Worm (Caenorhabditis elegans) whole organism, early embryonic: ENCODE results near the gene R13D11.1.
"Not testable (repeated sequence)": the region's sequence is repeated elsewhere in the genome, so short reads cannot be mapped to it uniquely, and the experiment has no call there.

ENCODE experiments used
- B0310.2 ChIP-seq: sonication (generic microtip); optimal IDR thresholded peaks from 2 replicates; lab custom pipeline; 2016; ENCODE audit warnings: mild to moderate bottlenecking, missing genetic modification characterization, missing compliant biosample characterization
- F13C5.2 ChIP-seq: sonication (generic microtip); optimal IDR thresholded peaks from 2 replicates; lab custom pipeline; 2017; ENCODE audit warnings: mild to moderate bottlenecking, missing genetic modification characterization, inconsistent platforms, missing compliant biosample characterization
- aly-1 ChIP-seq: sonication (generic microtip); optimal IDR thresholded peaks from 2 replicates; lab custom pipeline; 2016; ENCODE audit warnings: missing genetic modification characterization, missing compliant biosample characterization
- ama-1 ChIP-seq: fragments of 150-350 bp; optimal IDR thresholded peaks from 2 replicates; lab custom pipeline; 2014
- ceh-13 ChIP-seq: fragments of 200-800 bp; sonication (Bioruptor generic); optimal IDR thresholded peaks from 2 replicates; lab custom pipeline; 2018; ENCODE audit warnings: mild to moderate bottlenecking, missing genetic modification characterization, missing compliant biosample characterization
- ceh-36 ChIP-seq: sonication (generic microtip); optimal IDR thresholded peaks from 2 replicates; lab custom pipeline; 2016; ENCODE audit warnings: missing genetic modification characterization, inconsistent platforms, missing compliant biosample characterization
- ets-7 ChIP-seq: sonication (generic microtip); optimal IDR thresholded peaks from 2 replicates; lab custom pipeline; 2016; ENCODE audit warnings: missing genotype, missing genetic modification characterization, missing compliant biosample characterization
- flt-1 ChIP-seq: fragments of 200-800 bp; sonication (Bioruptor generic); IDR thresholded peaks from 2 replicates; pipeline ENCODE4 v1.3.6; 2022; ENCODE audit warnings: missing genetic modification characterization, missing compliant biosample characterization
- hmbx-1 ChIP-seq: sonication (generic microtip); optimal IDR thresholded peaks from 2 replicates; lab custom pipeline; 2016; ENCODE audit warnings: mild to moderate bottlenecking, missing genetic modification characterization, missing compliant biosample characterization
- hmg-4 ChIP-seq: fragments of 200-800 bp; sonication (Bioruptor generic); optimal IDR thresholded peaks from 2 replicates; lab custom pipeline; 2018; ENCODE audit warnings: mild to moderate bottlenecking, missing genetic modification characterization, missing compliant biosample characterization
- hnd-1 ChIP-seq: sonication (generic microtip); optimal IDR thresholded peaks from 2 replicates; lab custom pipeline; 2016; ENCODE audit warnings: missing genetic modification characterization, missing compliant biosample characterization
- pes-1 ChIP-seq: fragments of 200-800 bp; sonication (Bioruptor generic); IDR thresholded peaks from 2 replicates; pipeline ENCODE4 v1.3.6; 2022; ENCODE audit warnings: missing genetic modification reagents, missing genetic modification characterization, missing compliant biosample characterization
- scrt-1 ChIP-seq: fragments of 200-800 bp; sonication (Bioruptor generic); IDR thresholded peaks from 2 replicates; pipeline ENCODE4 v1.3.6; 2022; ENCODE audit warnings: missing genetic modification characterization, missing compliant biosample characterization
- sea-1 ChIP-seq: fragments of 200-800 bp; sonication (Bioruptor generic); conservative IDR thresholded peaks from 2 replicates; pipeline ENCODE4 v1.3.6; 2022; ENCODE audit warnings: missing genetic modification characterization, missing compliant biosample characterization
- tbx-11 ChIP-seq: fragments of 200-800 bp; sonication (Bioruptor generic); IDR thresholded peaks from 2 replicates; pipeline ENCODE4 v1.3.6; 2022; ENCODE audit warnings: missing genetic modification characterization, missing compliant biosample characterization
- tbx-37 ChIP-seq: fragments of 200-800 bp; sonication (Bioruptor generic); conservative IDR thresholded peaks from 2 replicates; pipeline ENCODE4 v1.3.6; 2022; ENCODE audit warnings: missing genetic modification reagents, missing genetic modification characterization, missing compliant biosample characterization
- tra-4 ChIP-seq: sonication (generic microtip); optimal IDR thresholded peaks from 2 replicates; lab custom pipeline; 2017; ENCODE audit warnings: missing genetic modification characterization, missing compliant biosample characterization

Gene R13D11.1

DNA sequence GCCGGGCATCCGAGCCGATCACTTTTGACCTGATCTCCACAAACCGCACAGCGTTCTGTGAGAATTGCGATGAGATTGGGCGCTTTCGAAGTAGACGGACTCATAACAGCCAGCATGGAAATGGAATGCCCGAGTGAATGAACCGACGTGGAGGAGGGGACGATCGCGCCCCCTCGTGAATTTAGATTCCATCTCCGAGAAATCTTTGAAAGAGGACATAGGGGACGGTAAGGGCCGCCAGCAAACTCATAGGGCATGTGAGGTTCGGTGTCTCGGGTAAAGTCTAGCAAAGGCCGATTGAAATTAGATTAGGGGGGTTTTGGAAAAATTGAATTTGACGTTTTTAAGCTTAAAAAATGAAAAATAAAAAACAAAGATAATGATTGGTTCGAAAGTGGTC lies 12.8 kb upstream of the R13D11.1 start, which contains the start of gene nhr-270:
Gene nhr-270, minus strand, starts transcription at position 257 of the 400 bp plus-strand sequence.
- TF ChIP-seq hmbx-1 (tag; lab: Kevin White, UChicago) = no peak
- TF ChIP-seq aly-1 (tag; lab: Kevin White, UChicago) = no peak
- no peak for TF ChIP-seq ceh-36 (tag; lab: Kevin White, UChicago)
- TF ChIP-seq ceh-13 (GFP tag; lab: Kevin White, UChicago) = no peak
- TF ChIP-seq hnd-1 (tag; lab: Kevin White, UChicago) = no peak
- no peak for TF ChIP-seq sea-1
- TF ChIP-seq hmg-4 (GFP tag; lab: Kevin White, UChicago) = no peak
- TF ChIP-seq tbx-11 (GFP tag; lab: Robert Waterston, UW) = no peak

DNA sequence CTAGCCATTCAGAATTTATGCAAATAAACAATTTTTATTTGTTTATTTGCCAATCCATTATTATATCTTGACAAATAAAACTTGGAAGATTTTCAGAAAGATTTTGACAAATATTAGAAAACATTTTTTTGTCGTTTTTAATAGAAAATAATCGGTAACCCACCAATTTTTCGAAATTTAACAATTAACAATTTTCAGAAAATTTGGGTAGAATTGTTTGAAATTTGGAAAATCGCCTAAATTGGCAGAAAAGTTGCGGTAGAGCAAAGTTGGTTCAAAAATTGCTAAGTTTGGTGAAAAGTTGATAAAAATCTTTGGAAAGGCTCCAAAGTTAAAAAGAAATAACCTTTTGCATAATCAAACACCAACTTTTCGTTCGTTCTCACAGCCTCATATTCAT lies 9.0 kb upstream of the R13D11.1 start:
- no peak for TF ChIP-seq scrt-1
- TF ChIP-seq hmbx-1 (tag; lab: Kevin White, UChicago) = no peak
- TF ChIP-seq tra-4 (tag; lab: Kevin White, UChicago) = no peak
- no peak for TF ChIP-seq pes-1
- TF ChIP-seq flt-1 (GFP tag; lab: Robert Waterston, UW) = no peak
- TF ChIP-seq tbx-11 (GFP tag; lab: Robert Waterston, UW) = no peak
- TF ChIP-seq ama-1 = no peak
- TF ChIP-seq hnd-1 (tag; lab: Kevin White, UChicago) = no peak
- no peak for TF ChIP-seq sea-1
- no peak for TF ChIP-seq aly-1 (tag; lab: Kevin White, UChicago)
- TF ChIP-seq ceh-13 (GFP tag; lab: Kevin White, UChicago) = no peak
- no peak for TF ChIP-seq B0310.2
- TF ChIP-seq F13C5.2 (tag; lab: Kevin White, UChicago) = no peak
- TF ChIP-seq tbx-37 = no peak

DNA sequence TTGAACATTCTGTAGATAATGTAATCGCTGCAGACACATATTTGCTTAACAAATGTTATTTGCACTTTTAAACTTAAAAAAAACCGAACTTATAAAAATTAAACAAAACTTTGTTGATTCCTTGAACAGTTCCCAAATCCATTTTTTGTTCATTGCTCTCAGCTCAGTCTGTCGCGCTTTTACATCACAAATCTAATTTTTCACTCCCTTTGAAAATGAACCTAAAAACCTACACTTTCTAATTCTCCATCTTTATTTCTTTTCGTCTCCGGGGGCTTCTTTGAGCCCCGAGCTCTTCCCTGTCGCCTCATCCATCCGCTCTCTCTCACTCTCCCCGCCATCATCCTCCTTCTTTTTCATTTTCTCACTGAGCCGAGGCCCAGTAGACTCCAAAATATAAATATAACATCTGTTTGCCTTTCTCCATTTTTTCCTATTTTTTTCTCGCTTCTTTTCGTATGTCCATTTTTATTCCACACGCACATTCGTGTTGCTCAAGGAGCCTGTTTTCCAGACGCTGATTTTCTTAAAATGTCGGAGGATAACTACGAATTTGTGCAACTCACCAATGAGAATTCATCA lies 6.9 kb upstream of the R13D11.1 start, which contains the start of gene R13D11.4:
Gene R13D11.4, plus strand, starts transcription at position 532 of the 582 bp plus-strand sequence.
- no peak for TF ChIP-seq scrt-1
- TF ChIP-seq tbx-37 = no peak
- no peak for TF ChIP-seq aly-1 (tag; lab: Kevin White, UChicago)
- no peak for TF ChIP-seq B0310.2
- no peak for TF ChIP-seq hmbx-1 (tag; lab: Kevin White, UChicago)
- TF ChIP-seq ama-1 = no peak

DNA sequence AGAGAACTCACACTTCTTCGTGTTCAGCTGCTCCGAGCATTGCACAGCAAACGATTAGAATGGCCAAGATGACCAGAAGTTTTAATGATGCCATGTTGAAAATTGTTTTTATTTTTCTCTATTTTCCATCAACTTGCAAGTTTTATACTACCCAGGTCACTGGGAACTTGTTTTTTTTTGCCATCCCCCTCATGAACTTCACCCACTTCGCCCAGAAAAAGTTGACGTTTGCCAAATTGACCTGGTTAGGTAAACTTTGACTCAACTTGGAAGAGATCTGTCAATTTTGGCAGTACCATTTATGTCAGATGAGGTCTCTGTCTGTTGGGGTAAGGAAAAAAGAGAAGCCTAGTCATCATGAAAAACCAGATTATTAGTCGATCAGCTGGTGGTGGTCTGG lies 4.2 kb upstream of the R13D11.1 start, which contains the start of gene R13D11.10:
Gene R13D11.10, minus strand, starts transcription at position 101 of the 400 bp plus-strand sequence.
- TF ChIP-seq B0310.2 (no peak), tbx-37 (no peak), ama-1 (no peak), hmg-4 (GFP tag; lab: Kevin White, UChicago) (no peak), tbx-11 (GFP tag; lab: Robert Waterston, UW) (no peak), ceh-36 (tag; lab: Kevin White, UChicago) (no peak), tra-4 (tag; lab: Kevin White, UChicago) (no peak), F13C5.2 (tag; lab: Kevin White, UChicago) (no peak), scrt-1 (no peak), ceh-13 (GFP tag; lab: Kevin White, UChicago) (no peak), ets-7 (tag; lab: Kevin White, UChicago) (no peak), flt-1 (GFP tag; lab: Robert Waterston, UW) (no peak), sea-1 (no peak)

DNA sequence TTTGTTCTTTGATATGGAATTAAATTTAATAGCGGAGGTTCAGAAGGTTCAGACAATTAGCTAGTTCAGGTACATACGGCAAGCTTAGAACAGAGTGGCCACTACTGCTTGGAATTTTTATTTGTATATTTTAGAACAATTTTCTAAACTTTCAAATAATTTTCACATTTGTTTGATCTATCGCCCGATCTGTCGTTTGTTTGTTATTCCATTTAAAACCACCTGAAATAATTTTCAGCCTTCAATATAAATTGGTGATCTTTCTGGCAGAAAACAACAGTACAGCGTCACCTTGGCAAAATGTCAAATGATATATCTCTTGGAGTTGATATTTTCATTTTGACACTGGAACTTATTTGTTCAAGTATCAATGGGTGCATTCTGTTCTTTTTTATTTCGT lies 2.6 kb upstream of the R13D11.1 start, which contains the start of gene R13D11.3:
Gene R13D11.3, plus strand, starts transcription at position 301 of the 400 bp plus-strand sequence.
- TF ChIP-seq flt-1 (GFP tag; lab: Robert Waterston, UW) = no peak
- no peak for TF ChIP-seq tbx-11 (GFP tag; lab: Robert Waterston, UW)
- TF ChIP-seq tbx-37 = no peak
- TF ChIP-seq ceh-13 (GFP tag; lab: Kevin White, UChicago) = no peak
- no peak for TF ChIP-seq ceh-36 (tag; lab: Kevin White, UChicago)
- TF ChIP-seq hmbx-1 (tag; lab: Kevin White, UChicago) = no peak
- TF ChIP-seq aly-1 (tag; lab: Kevin White, UChicago) = no peak
- TF ChIP-seq tra-4 (tag; lab: Kevin White, UChicago) = no peak
- no peak for TF ChIP-seq ets-7 (tag; lab: Kevin White, UChicago)
- no peak for TF ChIP-seq ama-1
- TF ChIP-seq B0310.2 = no peak
- no peak for TF ChIP-seq F13C5.2 (tag; lab: Kevin White, UChicago)
- no peak for TF ChIP-seq hmg-4 (GFP tag; lab: Kevin White, UChicago)
- TF ChIP-seq scrt-1 = no peak
- no peak for TF ChIP-seq pes-1
- no peak for TF ChIP-seq hnd-1 (tag; lab: Kevin White, UChicago)
- TF ChIP-seq sea-1 = no peak

DNA sequence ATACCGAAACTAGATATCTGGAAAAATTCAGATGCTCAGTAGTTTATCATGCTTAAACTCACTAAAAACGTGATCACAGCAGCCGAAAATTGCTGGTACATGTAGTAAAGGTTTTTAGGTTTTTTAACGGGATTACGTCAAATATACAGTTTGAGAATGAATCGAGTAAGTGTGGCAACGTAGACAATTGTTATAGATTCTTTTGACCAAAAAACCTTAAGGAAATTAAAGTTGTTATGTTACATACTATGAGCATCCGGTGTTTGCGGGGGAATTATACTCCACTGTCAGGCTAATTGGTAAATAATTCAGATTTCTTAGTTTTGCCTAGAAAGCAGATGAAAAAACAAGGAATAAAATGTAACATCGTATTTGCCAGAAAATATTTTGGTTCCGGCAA lies 3.3 kb downstream of the R13D11.1 start, which contains the start of gene srx-32:
Gene srx-32, minus strand, starts transcription at position 101 of the 400 bp plus-strand sequence.
- TF ChIP-seq sea-1; B0310.2; flt-1 (GFP tag; lab: Robert Waterston, UW): not testable (repeated sequence)

DNA sequence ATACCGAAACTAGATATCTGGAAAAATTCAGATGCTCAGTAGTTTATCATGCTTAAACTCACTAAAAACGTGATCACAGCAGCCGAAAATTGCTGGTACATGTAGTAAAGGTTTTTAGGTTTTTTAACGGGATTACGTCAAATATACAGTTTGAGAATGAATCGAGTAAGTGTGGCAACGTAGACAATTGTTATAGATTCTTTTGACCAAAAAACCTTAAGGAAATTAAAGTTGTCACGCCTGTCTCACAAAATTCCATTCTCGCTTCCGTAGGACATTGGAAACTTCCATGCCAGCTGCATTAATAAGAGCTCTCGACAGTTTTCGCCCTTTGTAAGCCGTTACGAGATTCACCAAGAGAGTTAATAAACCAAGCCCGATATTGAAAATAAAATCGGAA lies 5.6 kb downstream of the R13D11.1 start, which contains the start of gene srx-31:
Gene srx-31, minus strand, starts transcription at position 101 of the 400 bp plus-strand sequence.
- TF ChIP-seq tbx-37; ceh-13 (GFP tag; lab: Kevin White, UChicago); sea-1: not testable (repeated sequence)

DNA sequence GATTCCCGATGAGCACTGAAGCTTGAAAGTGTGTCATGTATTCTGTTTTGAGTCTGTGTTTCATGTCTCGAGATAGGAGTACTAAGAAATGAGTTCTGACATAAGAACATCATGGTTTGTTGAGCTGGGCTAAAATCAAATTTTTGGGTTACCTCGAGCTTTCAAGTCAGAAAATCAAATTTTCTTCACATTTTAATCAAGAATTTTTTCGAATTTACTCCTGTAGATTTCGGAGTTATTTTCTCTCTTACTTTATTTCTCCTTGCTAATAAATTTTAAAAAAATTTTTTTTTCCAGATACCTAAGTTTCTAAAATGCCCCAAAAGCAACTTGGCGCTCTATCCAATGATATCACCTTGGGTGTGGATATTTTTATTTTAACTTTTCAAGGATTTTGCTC lies 8.8 kb downstream of the R13D11.1 start, which contains the start of gene F41H8.2:
Gene F41H8.2, plus strand, starts transcription at position 301 of the 400 bp plus-strand sequence.
- TF ChIP-seq ceh-13 (GFP tag; lab: Kevin White, UChicago) (no peak), hmbx-1 (tag; lab: Kevin White, UChicago) (no peak), ama-1 (no peak), F13C5.2 (tag; lab: Kevin White, UChicago) (no peak), sea-1 (no peak), aly-1 (tag; lab: Kevin White, UChicago) (no peak), ceh-36 (tag; lab: Kevin White, UChicago) (no peak), ets-7 (tag; lab: Kevin White, UChicago) (no peak), tra-4 (tag; lab: Kevin White, UChicago) (no peak), flt-1 (GFP tag; lab: Robert Waterston, UW) (no peak), hnd-1 (tag; lab: Kevin White, UChicago) (no peak), B0310.2 (no peak), tbx-11 (GFP tag; lab: Robert Waterston, UW) (no peak), hmg-4 (GFP tag; lab: Kevin White, UChicago) (no peak), scrt-1 (no peak), pes-1 (no peak), tbx-37 (no peak)
